Worm (Caenorhabditis elegans): ENCODE data around the gene ugt-23.

The ugt-23 gene

ce11 chrX:9927993-9928392 is 3.0 kb upstream of the ugt-23 start:
- TF ChIP-seq ceh-14 (tag; optimal IDR thresholded peaks at IDR 0.05), result no peak
- no peak for TF ChIP-seq lim-6 (tag; optimal IDR thresholded peaks at IDR 0.05)
- TF ChIP-seq sox-4 (tag; optimal IDR thresholded peaks at IDR 0.05), result no peak
- TF ChIP-seq hlh-30 (tag; optimal IDR thresholded peaks at IDR 0.05; ENCODE audit: insufficient read depth), result peak; percentile 54
- TF ChIP-seq C08G9.2 (tag; optimal IDR thresholded peaks at IDR 0.05), result no peak
- no peak for TF ChIP-seq zip-5 (tag; optimal IDR thresholded peaks at IDR 0.05)

ce11 chrX:9921257-9921656 is 3.7 kb downstream of the ugt-23 start, which contains the start of gene C17G1.2:
TSS of gene C17G1.2 (plus strand) at chrX:9921557.
- TF ChIP-seq sox-2 (GFP tag; IDR thresholded peaks at IDR 0.05) (no peak), pax-1 (tag; optimal IDR thresholded peaks at IDR 0.05) (no peak), lim-6 (tag; optimal IDR thresholded peaks at IDR 0.05) (no peak), F13H6.1 (tag; optimal IDR thresholded peaks at IDR 0.05) (no peak), ceh-2 (tag; optimal IDR thresholded peaks at IDR 0.05) (no peak), pag-3 (tag; optimal IDR thresholded peaks at IDR 0.05; ENCODE audit: borderline replicate concordance) (no peak), nhr-232 (tag; optimal IDR thresholded peaks at IDR 0.05) (no peak), ceh-9 (tag; optimal IDR thresholded peaks at IDR 0.05) (no peak), C08G9.2 (tag; optimal IDR thresholded peaks at IDR 0.05) (no peak), ceh-14 (tag; optimal IDR thresholded peaks at IDR 0.05) (no peak), mec-3 (tag; optimal IDR thresholded peaks at IDR 0.05; ENCODE audit: borderline replicate concordance) (no peak), K02D7.2 (tag; optimal IDR thresholded peaks at IDR 0.05) (no peak), unc-86 (tag; optimal IDR thresholded peaks at IDR 0.05) (no peak), hlh-30 (tag; optimal IDR thresholded peaks at IDR 0.05; ENCODE audit: insufficient read depth) (no peak), pros-1 (tag; optimal IDR thresholded peaks at IDR 0.05) (no peak), hlh-6 (tag; optimal IDR thresholded peaks at IDR 0.05) (no peak), ceh-24 (tag; optimal IDR thresholded peaks at IDR 0.05) (no peak)

ce11 chrX:9918997-9919396 is 6.0 kb downstream of the ugt-23 start, which contains the start of gene folr-1:
TSS of gene folr-1 (plus strand) at chrX:9919297.
- no peak for TF ChIP-seq ets-4 (tag; optimal IDR thresholded peaks at IDR 0.05)
- TF ChIP-seq ceh-2 (tag; optimal IDR thresholded peaks at IDR 0.05), result no peak
- no peak for TF ChIP-seq nfya-1 (tag; optimal IDR thresholded peaks at IDR 0.05)
- no peak for TF ChIP-seq ceh-22 (tag; optimal IDR thresholded peaks at IDR 0.05)
- TF ChIP-seq pha-4 (tag; optimal IDR thresholded peaks at IDR 0.05), result no peak
- no peak for TF ChIP-seq dmd-4 (tag; optimal IDR thresholded peaks at IDR 0.05; ENCODE audit: borderline replicate concordance)
- TF ChIP-seq pha-2 (tag; optimal IDR thresholded peaks at IDR 0.05), result no peak
- no peak for TF ChIP-seq lim-6 (tag; optimal IDR thresholded peaks at IDR 0.05)
- TF ChIP-seq sdc-2 (tag; optimal IDR thresholded peaks at IDR 0.05), result no peak
- TF ChIP-seq K09A11.1 (tag; optimal IDR thresholded peaks at IDR 0.05; ENCODE audit: insufficient read depth), result no peak
- TF ChIP-seq eyg-1 (tag; optimal IDR thresholded peaks at IDR 0.05), result no peak
- TF ChIP-seq hlh-13 (GFP tag; optimal IDR thresholded peaks at IDR 0.05), result no peak
- TF ChIP-seq ceh-24 (tag; optimal IDR thresholded peaks at IDR 0.05), result no peak
- no peak for TF ChIP-seq tbx-2 (tag; optimal IDR thresholded peaks at IDR 0.05)
- no peak for TF ChIP-seq mec-3 (tag; optimal IDR thresholded peaks at IDR 0.05; ENCODE audit: borderline replicate concordance)

ce11 chrX:9917362-9917761 is 7.6 kb downstream of the ugt-23 start, which contains the start of gene F21G4.6:
TSS of gene F21G4.6 (minus strand) at chrX:9917448.
- no peak for TF ChIP-seq ceh-45 (GFP tag; IDR thresholded peaks at IDR 0.05)
- no peak for TF ChIP-seq Y22D7AL.16 (tag; optimal IDR thresholded peaks at IDR 0.05)
- peak; percentile 20 for TF ChIP-seq fkh-6 (tag; optimal IDR thresholded peaks at IDR 0.05)
- TF ChIP-seq ceh-22 (tag; optimal IDR thresholded peaks at IDR 0.05), result no peak
- TF ChIP-seq pha-4 (tag; optimal IDR thresholded peaks at IDR 0.05), result no peak
- TF ChIP-seq ceh-30 (tag; optimal IDR thresholded peaks at IDR 0.05), result no peak
- TF ChIP-seq rnt-1 (tag; optimal IDR thresholded peaks at IDR 0.05), result no peak
- no peak for TF ChIP-seq sox-4 (tag; optimal IDR thresholded peaks at IDR 0.05)
- no peak for TF ChIP-seq lim-6 (tag; optimal IDR thresholded peaks at IDR 0.05)
- TF ChIP-seq odd-2 (tag; optimal IDR thresholded peaks at IDR 0.05), result no peak
- no peak for TF ChIP-seq nhr-232 (tag; optimal IDR thresholded peaks at IDR 0.05)
- TF ChIP-seq gmeb-2 (tag; optimal IDR thresholded peaks at IDR 0.05), result no peak
- no peak for TF ChIP-seq K02D7.2 (tag; optimal IDR thresholded peaks at IDR 0.05)
- TF ChIP-seq nhr-11 (tag; optimal IDR thresholded peaks at IDR 0.05), result no peak
- TF ChIP-seq tbx-7 (tag; optimal IDR thresholded peaks at IDR 0.05), result peak; percentile 24
- no peak for TF ChIP-seq C08G9.2 (tag; optimal IDR thresholded peaks at IDR 0.05)
- TF ChIP-seq elt-2 (tag; optimal IDR thresholded peaks at IDR 0.05), result peak; percentile 11
- no peak for TF ChIP-seq T23F11.4 (GFP tag; optimal IDR thresholded peaks at IDR 0.05)
- TF ChIP-seq ceh-34 (tag; optimal IDR thresholded peaks at IDR 0.05), result no peak
- no peak for TF ChIP-seq F13H6.1 (tag; optimal IDR thresholded peaks at IDR 0.05)
- no peak for TF ChIP-seq lin-11 (tag; optimal IDR thresholded peaks at IDR 0.05)
- peak; percentile 23 for TF ChIP-seq zip-5 (tag; optimal IDR thresholded peaks at IDR 0.05)
- TF ChIP-seq ceh-9 (tag; optimal IDR thresholded peaks at IDR 0.05), result no peak
- no peak for TF ChIP-seq pag-3 (tag; optimal IDR thresholded peaks at IDR 0.05; ENCODE audit: borderline replicate concordance)
- peak; percentile 3 for TF ChIP-seq hlh-8 (tag; optimal IDR thresholded peaks at IDR 0.05)
- TF ChIP-seq ttx-3 (tag; optimal IDR thresholded peaks at IDR 0.05), result no peak
- no peak for TF ChIP-seq dmd-4 (tag; optimal IDR thresholded peaks at IDR 0.05; ENCODE audit: borderline replicate concordance)

Measured in whole organism, late embryonic.